Worm (Caenorhabditis elegans) whole organism, mixed stage, embryonic: ENCODE measurements around the gene C35A5.4.

Source experiments
- blmp-1 ChIP-seq: fragments of 150-350 bp; optimal IDR thresholded peaks from 2 replicates; lab custom pipeline; 2014; ENCODE audit warnings: missing biosample characterization, missing genetic modification characterization
- ces-1 ChIP-seq: fragments of 150-350 bp; optimal IDR thresholded peaks from 2 replicates; lab custom pipeline; 2014; ENCODE audit warnings: missing biosample characterization, missing genetic modification reagents, missing genetic modification characterization
- elt-1 ChIP-seq: sonication (generic microtip); optimal IDR thresholded peaks from 2 replicates; lab custom pipeline; 2017; ENCODE audit warnings: missing genetic modification characterization, mild to moderate bottlenecking, missing compliant biosample characterization, antibody characterized with exemption, moderate library complexity, borderline replicate concordance; ENCODE audit not compliant: insufficient read depth
- lin-13 ChIP-seq: fragments of 150-350 bp; optimal IDR thresholded peaks from 2 replicates; lab custom pipeline; 2014; ENCODE audit warnings: missing biosample characterization, missing genetic modification characterization
- nhr-237 ChIP-seq: fragments of 150-350 bp; optimal IDR thresholded peaks from 2 replicates; lab custom pipeline; 2014; ENCODE audit warnings: missing biosample characterization, missing genetic modification characterization
- pha-4 ChIP-seq: fragments of 150-350 bp; optimal IDR thresholded peaks from 2 replicates; lab custom pipeline; 2018; ENCODE audit warnings: missing biosample characterization, missing genetic modification reagents, missing genetic modification characterization
- snpc-4 ChIP-seq: fragments of 150-350 bp; optimal IDR thresholded peaks from 2 replicates; lab custom pipeline; 2014; ENCODE audit warnings: missing biosample characterization, missing genetic modification characterization
- sptf-1 ChIP-seq: sonication (generic microtip); optimal IDR thresholded peaks from 2 replicates; lab custom pipeline; 2017; ENCODE audit warnings: mild to moderate bottlenecking, missing genetic modification characterization, moderate library complexity, missing compliant biosample characterization
- tbx-8 ChIP-seq: fragments of 200-800 bp; sonication (Bioruptor generic); optimal IDR thresholded peaks from 2 replicates; lab custom pipeline; 2018; ENCODE audit warnings: mild to moderate bottlenecking, missing genetic modification characterization, moderate library complexity, missing compliant biosample characterization
- unc-39 ChIP-seq: fragments of 150-350 bp; optimal IDR thresholded peaks from 2 replicates; lab custom pipeline; 2014; ENCODE audit warnings: missing biosample characterization, missing genetic modification characterization
- unc-62 ChIP-seq: fragments of 150-350 bp; optimal IDR thresholded peaks from 2 replicates; lab custom pipeline; 2014; ENCODE audit warnings: missing biosample characterization, missing genetic modification reagents, missing genetic modification characterization

DNA sequence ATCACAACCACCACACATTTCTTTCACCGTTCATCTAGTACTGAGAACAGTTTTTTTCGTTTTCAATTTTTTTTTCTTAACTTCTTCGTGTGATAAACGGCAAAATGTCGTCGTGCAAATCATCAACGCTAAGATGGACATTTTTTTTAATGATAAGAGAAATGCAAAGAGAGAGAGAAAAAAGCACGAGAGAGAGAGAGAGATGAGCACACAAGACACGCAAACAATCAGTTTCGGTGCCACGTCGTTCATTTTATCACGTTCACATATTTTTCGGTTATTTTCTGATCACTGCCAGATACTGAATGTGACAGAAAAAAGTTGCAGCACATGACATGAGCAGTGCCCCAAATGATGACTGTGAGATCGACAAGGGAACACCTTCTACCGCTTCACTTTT, 28.6 kb upstream of the C35A5.4 start, which contains the start of gene egl-9:
- TF ChIP-seq unc-62 (GFP tag; lab: Kevin White, UChicago) (no peak), elt-1 (tag; lab: Kevin White, UChicago) (no peak), lin-13 (tag; lab: Kevin White, UChicago) (no peak), ces-1 (no peak), pha-4 (tag; lab: Kevin White, UChicago) (no peak), snpc-4 (tag; lab: Kevin White, UChicago) (no peak), unc-39 (tag; lab: Kevin White, UChicago) (no peak), sptf-1 (no peak), tbx-8 (GFP tag; lab: Kevin White, UChicago) (no peak), blmp-1 (no peak), nhr-237 (no peak)
